Fruit fly (Drosophila melanogaster) whole organism, embryonic: ENCODE results near the gene dj-1beta.

Experiments used
- ATbp ChIP-seq: fragments of 200-800 bp; sonication (Bioruptor generic); optimal IDR thresholded peaks from 2 replicates; lab custom pipeline; 2017; ENCODE audit warnings: missing biosample characterization, mild to moderate bottlenecking, missing genetic modification characterization, missing genetic modification reagents
- Atf6 ChIP-seq: fragments of 200-800 bp; sonication (Bioruptor generic); IDR thresholded peaks from 2 replicates; pipeline ENCODE4 v1.3.6; 2022; ENCODE audit warnings: missing biosample characterization, missing genetic modification characterization
- B-H2 ChIP-seq: fragments of 200-800 bp; sonication (Bioruptor generic); optimal IDR thresholded peaks from 2 replicates; lab custom pipeline; 2018; ENCODE audit warnings: missing biosample characterization, mild to moderate bottlenecking, missing genetic modification characterization
- CG11456 ChIP-seq: fragments of 200-800 bp; sonication (Bioruptor generic); IDR thresholded peaks from 3 replicates; pipeline ENCODE4 v1.3.6; 2022; ENCODE audit warnings: missing biosample characterization, missing genetic modification characterization
- CG11504 ChIP-seq: fragments of 200-800 bp; sonication (Bioruptor generic); optimal IDR thresholded peaks from 3 replicates; lab custom pipeline; 2019; ENCODE audit warnings: missing biosample characterization, mild to moderate bottlenecking, missing genetic modification characterization, moderate library complexity
- CG11560 ChIP-seq: fragments of 200-800 bp; sonication (Bioruptor generic); IDR thresholded peaks from 3 replicates; pipeline ENCODE4 v1.3.6; 2022; ENCODE audit warnings: missing biosample characterization, missing genetic modification characterization
- CG12071 ChIP-seq: fragments of 200-800 bp; sonication (Bioruptor generic); optimal IDR thresholded peaks from 3 replicates; lab custom pipeline; 2018; ENCODE audit warnings: missing biosample characterization, mild to moderate bottlenecking, missing genetic modification characterization
- CG18262 ChIP-seq: fragments of 200-800 bp; optimal IDR thresholded peaks from 3 replicates; lab custom pipeline; 2019; ENCODE audit warnings: missing biosample characterization, mild to moderate bottlenecking, missing genetic modification characterization, moderate library complexity
- CG1832 ChIP-seq: fragments of 200-800 bp; sonication (Bioruptor generic); optimal IDR thresholded peaks from 2 replicates; lab custom pipeline; 2017; ENCODE audit warnings: missing biosample characterization, mild to moderate bottlenecking, missing genetic modification characterization, inconsistent platforms
- CG18619 ChIP-seq: fragments of 200-800 bp; sonication (Bioruptor generic); optimal IDR thresholded peaks from 3 replicates; lab custom pipeline; 2017; ENCODE audit warnings: missing biosample characterization, mild to moderate bottlenecking, missing genetic modification characterization
- CG3726 ChIP-seq: fragments of 200-800 bp; sonication (Bioruptor generic); IDR thresholded peaks from 3 replicates; pipeline ENCODE4, ENCODE4 v1.3.6; 2022; ENCODE audit warnings: missing biosample characterization, missing genetic modification characterization
- CG42726 ChIP-seq: fragments of 200-800 bp; sonication (Bioruptor generic); IDR thresholded peaks from 2 replicates; pipeline ENCODE4 v1.3.6; 2022; ENCODE audit warnings: missing biosample characterization, missing genetic modification characterization; ENCODE audit not compliant: partially characterized antibody
- CG4707 ChIP-seq: fragments of 200-800 bp; sonication (Bioruptor generic); optimal IDR thresholded peaks from 2 replicates; lab custom pipeline; 2018; ENCODE audit warnings: missing biosample characterization, mild to moderate bottlenecking, missing genetic modification characterization, moderate library complexity
- CG8924 ChIP-seq: fragments of 200-800 bp; optimal IDR thresholded peaks from 3 replicates; lab custom pipeline; 2019; ENCODE audit warnings: missing biosample characterization, mild to moderate bottlenecking, missing genetic modification characterization, moderate library complexity
- CG9609 ChIP-seq: fragments of 200-800 bp; sonication (Bioruptor generic); optimal IDR thresholded peaks from 3 replicates; lab custom pipeline; 2016; ENCODE audit warnings: missing biosample characterization, missing genetic modification characterization
- Camta ChIP-seq: fragments of 200-800 bp; sonication (Bioruptor generic); optimal IDR thresholded peaks from 2 replicates; lab custom pipeline; 2016; ENCODE audit warnings: missing biosample characterization, missing genetic modification characterization
- D19A ChIP-seq: fragments of 200-800 bp; optimal IDR thresholded peaks from 3 replicates; lab custom pipeline; 2019; ENCODE audit warnings: missing biosample characterization, mild to moderate bottlenecking, missing genetic modification characterization, moderate library complexity
- D19B ChIP-seq: fragments of 200-800 bp; sonication (Bioruptor generic); optimal IDR thresholded peaks from 2 replicates; lab custom pipeline; 2017; ENCODE audit warnings: missing biosample characterization, mild to moderate bottlenecking, missing genetic modification characterization
- Hr39 ChIP-seq: fragments of >200 bp; optimal IDR thresholded peaks from 2 replicates; lab custom pipeline; 2017
- Hr51 ChIP-seq, 2 experiments: fragments of 200-800 bp; sonication (Bioruptor generic); optimal IDR thresholded peaks; 2 replicates in 1 of 2; 3 replicates in 1 of 2; lab custom pipeline; 2016 to 2018; ENCODE audit warnings: missing biosample characterization in 2 of 2, missing genetic modification characterization in 2 of 2, mild to moderate bottlenecking in 1 of 2, moderate library complexity in 1 of 2
- MTF-1 ChIP-seq: fragments of 200-800 bp; sonication (Bioruptor generic); optimal IDR thresholded peaks from 2 replicates; lab custom pipeline; 2018; ENCODE audit warnings: missing biosample characterization, mild to moderate bottlenecking, missing genetic modification characterization, borderline replicate concordance
- Meics ChIP-seq: fragments of 200-800 bp; sonication (Bioruptor generic); optimal IDR thresholded peaks from 2 replicates; lab custom pipeline; 2017; ENCODE audit warnings: missing biosample characterization, mild to moderate bottlenecking, missing genetic modification characterization
- NfI ChIP-seq: fragments of 200-800 bp; sonication (Bioruptor generic); optimal IDR thresholded peaks from 3 replicates; lab custom pipeline; 2018; ENCODE audit warnings: missing biosample characterization, mild to moderate bottlenecking, missing genetic modification characterization, moderate library complexity
- Pdp1 ChIP-seq, 2 experiments: fragments of 200-800 bp; sonication (Bioruptor generic); optimal IDR thresholded peaks; 3 replicates each; lab custom pipeline; 2016; ENCODE audit warnings: missing biosample characterization in 2 of 2, missing genetic modification characterization in 2 of 2, mild to moderate bottlenecking in 1 of 2, moderate library complexity in 1 of 2
- Side ChIP-seq: fragments of 200-800 bp; sonication (Bioruptor generic); optimal IDR thresholded peaks from 2 replicates; lab custom pipeline; 2016; ENCODE audit warnings: missing biosample characterization, missing genetic modification characterization
- Xrp1 ChIP-seq: fragments of 200-800 bp; sonication (Bioruptor generic); IDR thresholded peaks from 2 replicates; pipeline ENCODE4 v1.3.6; 2022; ENCODE audit warnings: missing biosample characterization, missing genetic modification characterization
- az2 ChIP-seq: fragments of 200-800 bp; sonication (Bioruptor generic); optimal IDR thresholded peaks from 3 replicates; lab custom pipeline; 2016; ENCODE audit warnings: missing biosample characterization, missing genetic modification characterization
- chinmo ChIP-seq: fragments of 200-800 bp; sonication (Bioruptor generic); IDR thresholded peaks from 4 replicates; pipeline ENCODE4 v1.3.6; 2022; ENCODE audit warnings: missing biosample characterization, missing genetic modification characterization; ENCODE audit not compliant: partially characterized antibody
- chn ChIP-seq: fragments of 200-800 bp; sonication (Bioruptor generic); optimal IDR thresholded peaks from 2 replicates; lab custom pipeline; 2016; ENCODE audit warnings: missing biosample characterization, missing genetic modification characterization
- ci ChIP-seq: fragments of 200-800 bp; sonication (Bioruptor generic); IDR thresholded peaks from 3 replicates; pipeline ENCODE4 v1.3.6; 2022; ENCODE audit warnings: missing biosample characterization, missing genetic modification characterization
- corto ChIP-seq: fragments of 200-800 bp; sonication (Bioruptor generic); optimal IDR thresholded peaks from 2 replicates; lab custom pipeline; 2016; ENCODE audit warnings: missing biosample characterization, mild to moderate bottlenecking, missing genetic modification characterization, moderate library complexity
- croc ChIP-seq: fragments of 200-800 bp; sonication (Bioruptor generic); conservative IDR thresholded peaks from 3 replicates; pipeline ENCODE4 v1.3.6; 2022; ENCODE audit warnings: missing biosample characterization, missing genetic modification characterization
- crol ChIP-seq: fragments of 200-800 bp; sonication (Bioruptor generic); IDR thresholded peaks from 2 replicates; pipeline ENCODE4 v1.3.6; 2022; ENCODE audit warnings: missing biosample characterization, missing genetic modification characterization
- fd96Cb ChIP-seq: fragments of 200-800 bp; sonication (Bioruptor generic); optimal IDR thresholded peaks from 2 replicates; lab custom pipeline; 2018; ENCODE audit warnings: missing biosample characterization, mild to moderate bottlenecking, missing genetic modification characterization, moderate library complexity
- gce ChIP-seq: fragments of 200-800 bp; sonication (Bioruptor generic); IDR thresholded peaks from 3 replicates; pipeline ENCODE4 v1.3.6; 2022; ENCODE audit warnings: missing biosample characterization, missing genetic modification characterization
- hkb ChIP-seq, 2 experiments: fragments of 200-800 bp in 1 of 2; fragments of >200 bp in 1 of 2; sonication (Bioruptor generic) in 1 of 2; IDR thresholded peaks in 1 of 2; optimal IDR thresholded peaks in 1 of 2; 2 replicates each; pipeline versions ENCODE4 v1.3.6 to Lab custom; 2017 to 2022; ENCODE audit warnings: missing biosample characterization in 1 of 2, missing genetic modification characterization in 1 of 2
- insv ChIP-seq, 2 experiments: fragments of 200-800 bp; sonication (Bioruptor generic); optimal IDR thresholded peaks; 3 replicates each; lab custom pipeline; 2016 to 2018; ENCODE audit warnings: missing biosample characterization in 2 of 2, missing genetic modification characterization in 2 of 2
- jing ChIP-seq: fragments of 200-800 bp; sonication (Bioruptor generic); optimal IDR thresholded peaks from 2 replicates; lab custom pipeline; 2018; ENCODE audit warnings: missing biosample characterization, mild to moderate bottlenecking, missing genetic modification characterization
- otp ChIP-seq: fragments of 200-800 bp; sonication (Bioruptor generic); IDR thresholded peaks from 3 replicates; pipeline ENCODE4, ENCODE4 v1.3.6; 2022; ENCODE audit warnings: missing biosample characterization, missing genetic modification characterization
- peb ChIP-seq: fragments of 200-800 bp; sonication (Bioruptor generic); IDR thresholded peaks from 2 replicates; pipeline ENCODE4 v1.3.6; 2022; ENCODE audit warnings: missing biosample characterization, missing genetic modification characterization
- repo ChIP-seq: fragments of 200-800 bp; sonication (Bioruptor generic); optimal IDR thresholded peaks from 2 replicates; lab custom pipeline; 2016; ENCODE audit warnings: missing biosample characterization, missing genetic modification characterization
- scrt ChIP-seq: fragments of 200-800 bp; sonication (Bioruptor generic); optimal IDR thresholded peaks from 2 replicates; lab custom pipeline; 2018; ENCODE audit warnings: missing biosample characterization, mild to moderate bottlenecking, missing genetic modification characterization, moderate library complexity
- sim ChIP-seq: fragments of 200-800 bp; sonication (Bioruptor generic); IDR thresholded peaks from 2 replicates; pipeline ENCODE4 v1.3.6; 2022; ENCODE audit warnings: missing biosample characterization, missing genetic modification characterization
- sisA ChIP-seq: fragments of 200-800 bp; sonication (Bioruptor generic); IDR thresholded peaks from 2 replicates; pipeline ENCODE4 v1.3.6; 2022; ENCODE audit warnings: missing biosample characterization, missing genetic modification characterization
- sob ChIP-seq: fragments of 200-800 bp; sonication (Bioruptor generic); IDR thresholded peaks from 2 replicates; pipeline ENCODE4 v1.3.6; 2022; ENCODE audit warnings: missing biosample characterization, missing genetic modification characterization
- stwl ChIP-seq: fragments of 200-800 bp; sonication (Bioruptor generic); optimal IDR thresholded peaks from 3 replicates; lab custom pipeline; 2018; ENCODE audit warnings: missing biosample characterization, mild to moderate bottlenecking, missing genetic modification characterization, moderate library complexity
- sug ChIP-seq: fragments of 200-800 bp; optimal IDR thresholded peaks from 2 replicates; lab custom pipeline; 2019; ENCODE audit warnings: missing biosample characterization, mild to moderate bottlenecking, missing genetic modification characterization, moderate library complexity
- tio ChIP-seq: fragments of 200-800 bp; sonication (Bioruptor generic); optimal IDR thresholded peaks from 2 replicates; lab custom pipeline; 2017; ENCODE audit warnings: missing biosample characterization, missing genetic modification characterization, inconsistent platforms
- usp ChIP-seq: fragments of >200 bp; optimal IDR thresholded peaks from 2 replicates; lab custom pipeline; 2017; ENCODE audit warnings: missing biosample characterization, missing genetic modification characterization
- wek ChIP-seq: fragments of 200-800 bp; sonication (Bioruptor generic); optimal IDR thresholded peaks from 3 replicates; lab custom pipeline; 2018; ENCODE audit warnings: missing biosample characterization, mild to moderate bottlenecking, missing genetic modification characterization, moderate library complexity
- z ChIP-seq: fragments of 200-800 bp; sonication (Bioruptor generic); IDR thresholded peaks from 3 replicates; pipeline ENCODE4 v1.3.6; 2022; ENCODE audit warnings: missing biosample characterization, missing genetic modification characterization

dj-1beta gene

dm6 chr3R:30805196-30805595 lies 1.7 kb upstream of the dj-1beta start (continued):
- TF ChIP-seq corto (GFP tag; lab: Kevin White, UChicago) = no peak
- TF ChIP-seq CG3726 (GFP tag; lab: Robert Waterston, UW) = no peak
- no peak for TF ChIP-seq peb
- peak; percentile 13 for TF ChIP-seq CG8924
- no peak for TF ChIP-seq D19B (GFP tag; lab: Kevin White, UChicago)
- TF ChIP-seq Atf6 (GFP tag; lab: Robert Waterston, UW) = peak; percentile 40; the same call in 1 of the 2 replicates
- no peak for TF ChIP-seq otp (GFP tag; lab: Robert Waterston, UW)
- peak; percentile 5 for TF ChIP-seq tio
- no peak for TF ChIP-seq az2 (GFP tag; lab: Kevin White, UChicago)
- TF ChIP-seq Camta (GFP tag; lab: Kevin White, UChicago) = peak; percentile 10
- no peak for TF ChIP-seq CG1832 (GFP tag; lab: Kevin White, UChicago)
- TF ChIP-seq crol (GFP tag; lab: Robert Waterston, UW) = no peak
- peak; percentile 42; the same call in 1 of the 2 replicates for TF ChIP-seq Xrp1 (GFP tag; lab: Robert Waterston, UW)
- no peak for TF ChIP-seq chinmo (GFP tag; lab: Robert Waterston, UW)
- no peak for TF ChIP-seq ATbp (GFP tag; lab: Kevin White, UChicago)
- no peak for TF ChIP-seq CG18619 (GFP tag; lab: Kevin White, UChicago)
- no peak for TF ChIP-seq Hr39 (lab: Kevin White, UChicago)
- no peak for TF ChIP-seq sug (tag; lab: Kevin White, UChicago)
- no peak for TF ChIP-seq MTF-1 (GFP tag; lab: Kevin White, UChicago)
- TF ChIP-seq fd96Cb = peak; percentile 33
- peak in 1 of 2 experiments; percentile 2 for TF ChIP-seq Pdp1 (GFP tag; optimal IDR thresholded peaks at IDR 0.05; lab: Kevin White, UChicago)
- TF ChIP-seq gce (GFP tag; lab: Robert Waterston, UW) = no peak
- no peak for TF ChIP-seq wek (GFP tag; lab: Kevin White, UChicago)
- peak; percentile 1 for TF ChIP-seq CG4707 (GFP tag; lab: Kevin White, UChicago)
- no peak; the same call in 2 of the 3 replicates for TF ChIP-seq croc
- peak; percentile 43 for TF ChIP-seq CG18262
- no peak for TF ChIP-seq stwl (tag; lab: Kevin White, UChicago)
- no peak for TF ChIP-seq CG12071 (GFP tag; lab: Kevin White, UChicago)
- no peak for TF ChIP-seq insv (GFP tag; optimal IDR thresholded peaks at IDR 0.05; lab: Kevin White, UChicago)
- no peak for TF ChIP-seq CG11456 (GFP tag; lab: Robert Waterston, UW)
- no peak for TF ChIP-seq NfI (GFP tag; lab: Kevin White, UChicago)
- no peak for TF ChIP-seq z
- TF ChIP-seq B-H2 (GFP tag; lab: Kevin White, UChicago) = no peak
- TF ChIP-seq scrt = no peak
- no peak for TF ChIP-seq repo
- TF ChIP-seq Meics (GFP tag; lab: Kevin White, UChicago) = no peak
- no peak for TF ChIP-seq jing (GFP tag; lab: Kevin White, UChicago)
- peak; percentile 30; the same call in 1 of the 2 replicates for TF ChIP-seq sisA
- TF ChIP-seq CG11560 (tag; lab: Robert Waterston, UW) = no peak
- TF ChIP-seq hkb (optimal IDR thresholded peaks at IDR 0.05; lab: Kevin White, UChicago) = no peak
- peak; percentile 21; the same call in 1 of the 2 replicates for TF ChIP-seq hkb (GFP tag; IDR thresholded peaks at IDR 0.05; lab: Robert Waterston, UW)
- TF ChIP-seq sob (GFP tag; lab: Robert Waterston, UW) = no peak
- no peak for TF ChIP-seq Side (GFP tag; lab: Kevin White, UChicago)
- no peak for TF ChIP-seq CG42726 (GFP tag; lab: Robert Waterston, UW)
- peak; percentile 55 for TF ChIP-seq CG11504 (tag; lab: Kevin White, UChicago)
- TF ChIP-seq sim (GFP tag; lab: Robert Waterston, UW) = no peak
- peak; percentile 13 for TF ChIP-seq D19A (tag; lab: Kevin White, UChicago)
- no peak for TF ChIP-seq CG9609
- TF ChIP-seq Hr51 (GFP tag; optimal IDR thresholded peaks at IDR 0.05; lab: Kevin White, UChicago) = peak in 1 of 2 experiments; percentile 49
- no peak; the same call in 2 of the 3 replicates for TF ChIP-seq ci (GFP tag; lab: Robert Waterston, UW)
- TF ChIP-seq usp (GFP tag; lab: Kevin White, UChicago) = no peak
- TF ChIP-seq chn (GFP tag; lab: Kevin White, UChicago) = no peak
